Fruit fly (Drosophila melanogaster) S2 (cell line): ENCODE measurements around the gene CheB93a.

ENCODE experiments used
- CG8478 ChIP-seq: fragments of >200 bp; optimal IDR thresholded peaks from 2 replicates; lab custom pipeline; 2018
- CTCF ChIP-seq, 2 experiments: fragments of >200 bp; optimal IDR thresholded peaks; 2 replicates each; lab custom pipeline; 2018

DNA sequence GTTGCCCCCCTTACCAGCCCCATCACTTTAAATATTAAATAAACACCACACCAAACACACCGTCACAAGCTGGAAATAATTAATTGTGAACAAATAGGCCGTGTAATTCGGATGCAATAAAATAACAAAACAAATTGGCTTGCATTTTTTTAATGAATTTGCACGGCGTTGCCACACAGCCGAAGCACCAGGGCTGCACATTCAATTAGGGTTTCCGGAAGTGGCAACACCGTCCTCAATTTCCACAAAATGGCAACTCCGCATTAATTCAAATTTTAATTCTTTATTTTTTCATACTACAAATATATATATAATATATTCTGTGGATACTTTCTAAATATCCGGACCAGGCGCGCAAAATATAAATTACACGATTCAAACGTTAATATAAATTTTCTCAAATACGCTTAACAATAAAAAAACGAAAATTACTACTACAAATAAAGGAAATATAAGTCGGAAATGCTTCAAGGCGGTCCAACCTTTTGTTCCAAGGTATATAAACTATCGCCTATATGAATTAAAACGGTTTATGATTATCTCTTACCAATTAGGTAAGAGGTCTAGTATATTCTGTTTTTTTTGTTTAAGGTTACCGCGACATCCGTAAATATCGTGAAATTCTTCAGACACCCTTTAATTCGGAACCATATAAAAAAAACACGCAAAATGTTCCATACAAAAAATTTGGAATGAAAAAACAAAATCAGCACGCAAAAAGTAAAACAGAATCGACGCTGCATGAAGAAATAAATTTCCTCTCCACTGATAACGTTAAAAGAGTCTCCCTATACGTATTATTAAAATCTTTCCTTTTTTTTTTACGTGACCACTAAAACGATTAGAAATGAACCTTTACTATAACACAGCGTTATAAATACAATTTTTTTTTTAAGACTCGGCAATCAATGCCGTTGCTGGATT lies 33.6 kb upstream of the CheB93a start:
- TF ChIP-seq CTCF (optimal IDR thresholded peaks at IDR 0.05; lab: Kevin White, UChicago) (peak in 1 of 2 experiments; percentile 45), CG8478 (no peak)
